Worm (Caenorhabditis elegans) whole organism, L4 larva: ENCODE data around the gene mltn-13.
A peak's percentile ranks its signal among the peaks of the same experiment; 100 is the strongest.

Experiments used
- D1046.2 ChIP-seq: fragments of 200-800 bp; sonication (Bioruptor generic); IDR thresholded peaks from 2 replicates; pipeline ENCODE4 v1.3.6; 2022; ENCODE audit warnings: missing genetic modification characterization, missing compliant biosample characterization
- F10B5.3 ChIP-seq: sonication (generic microtip); optimal IDR thresholded peaks from 2 replicates; lab custom pipeline; 2016; ENCODE audit warnings: mild to moderate bottlenecking, missing genetic modification characterization, missing compliant biosample characterization
- F37D6.2 ChIP-seq: sonication (generic microtip); optimal IDR thresholded peaks from 2 replicates; lab custom pipeline; 2016; ENCODE audit warnings: mild to moderate bottlenecking, missing genetic modification characterization, missing compliant biosample characterization
- F44E2.7 ChIP-seq: fragments of 200-800 bp; sonication (Bioruptor generic); IDR thresholded peaks from 2 replicates; pipeline ENCODE4 v2.1.2; 2022; ENCODE audit warnings: missing genetic modification characterization, missing compliant biosample characterization
- F49E8.2 ChIP-seq: sonication (generic microtip); optimal IDR thresholded peaks from 2 replicates; lab custom pipeline; 2016; ENCODE audit warnings: missing compliant biosample characterization, mild to moderate bottlenecking, missing genetic modification characterization, borderline replicate concordance
- T20F7.1 ChIP-seq: fragments of 200-800 bp; sonication (Bioruptor generic); optimal IDR thresholded peaks from 2 replicates; lab custom pipeline; 2018; ENCODE audit warnings: mild to moderate bottlenecking, missing genetic modification characterization, missing compliant biosample characterization
- T26A8.4 ChIP-seq: fragments of 200-800 bp; sonication (Bioruptor generic); IDR thresholded peaks from 2 replicates; pipeline ENCODE4 v1.3.6; 2022; ENCODE audit warnings: missing genetic modification characterization, missing compliant biosample characterization
- Y105C5A.15 ChIP-seq: fragments of 200-800 bp; sonication (Bioruptor generic); IDR thresholded peaks from 2 replicates; pipeline ENCODE4 v1.3.6; 2022; ENCODE audit warnings: missing genetic modification characterization, missing compliant biosample characterization
- Y48G9A.11 ChIP-seq: fragments of 200-800 bp; sonication (Bioruptor generic); IDR thresholded peaks from 2 replicates; pipeline ENCODE4 v1.3.6; 2022; ENCODE audit warnings: missing genetic modification reagents, missing genetic modification characterization, missing compliant biosample characterization
- Y75B8A.6 ChIP-seq: fragments of 200-800 bp; sonication (Bioruptor generic); IDR thresholded peaks from 2 replicates; pipeline ENCODE4 v1.3.6; 2022; ENCODE audit warnings: missing genetic modification reagents, missing genetic modification characterization, missing compliant biosample characterization
- aha-1 ChIP-seq: fragments of 150-350 bp; peaks from one replicate; lab custom pipeline; 2014; ENCODE audit warnings: missing biosample characterization, missing genetic modification characterization
- aly-2 ChIP-seq: sonication (generic microtip); optimal IDR thresholded peaks from 2 replicates; lab custom pipeline; 2018; ENCODE audit warnings: missing biosample characterization, missing genetic modification characterization
- ama-1 ChIP-seq: fragments of 150-350 bp; optimal IDR thresholded peaks from 2 replicates; lab custom pipeline; 2014; ENCODE audit warnings: inconsistent platforms, mixed read lengths
- ceh-28 ChIP-seq: fragments of 150-350 bp; optimal IDR thresholded peaks from 2 replicates; lab custom pipeline; 2014; ENCODE audit warnings: missing biosample characterization, missing genetic modification reagents, missing genetic modification characterization
- ceh-32 ChIP-seq: sonication (generic microtip); optimal IDR thresholded peaks from 2 replicates; lab custom pipeline; 2016; ENCODE audit warnings: mild to moderate bottlenecking, missing genetic modification characterization, missing compliant biosample characterization; ENCODE audit not compliant: poor library complexity
- ceh-44 ChIP-seq: fragments of 200-800 bp; sonication (Bioruptor generic); IDR thresholded peaks from 2 replicates; pipeline ENCODE4 v1.3.6; 2022; ENCODE audit warnings: missing genetic modification reagents, missing genetic modification characterization, missing compliant biosample characterization
- ceh-62 ChIP-seq: sonication (generic microtip); optimal IDR thresholded peaks from 2 replicates; lab custom pipeline; 2017; ENCODE audit warnings: missing biosample characterization, missing genetic modification characterization
- ceh-82 ChIP-seq: sonication (generic microtip); optimal IDR thresholded peaks from 2 replicates; lab custom pipeline; 2017; ENCODE audit warnings: missing biosample characterization, missing genetic modification characterization
- daf-16 ChIP-seq, 3 experiments: sonication (generic microtip); optimal IDR thresholded peaks; 2 replicates each; lab custom pipeline; 2016 to 2017; ENCODE audit warnings: missing genetic modification characterization in 3 of 3, missing genetic modification reagents in 3 of 3, mild to moderate bottlenecking in 2 of 3, missing compliant biosample characterization in 2 of 3, missing biosample characterization in 1 of 3, moderate library complexity in 1 of 3
- daf-19 ChIP-seq: fragments of 200-800 bp; sonication (Bioruptor generic); conservative IDR thresholded peaks from 2 replicates; pipeline ENCODE4 v1.3.6; 2022; ENCODE audit warnings: missing genetic modification characterization, missing compliant biosample characterization
- fkh-10 ChIP-seq: fragments of 150-350 bp; optimal IDR thresholded peaks from 2 replicates; lab custom pipeline; 2014; ENCODE audit warnings: missing biosample characterization, missing genetic modification reagents, missing genetic modification characterization
- hmg-1.1 ChIP-seq: fragments of 200-800 bp; sonication (Bioruptor generic); IDR thresholded peaks from 2 replicates; pipeline ENCODE4 v1.3.6; 2022; ENCODE audit warnings: missing genetic modification reagents, missing genetic modification characterization, missing compliant biosample characterization
- lin-13 ChIP-seq: fragments of 150-350 bp; optimal IDR thresholded peaks from 2 replicates; lab custom pipeline; 2014; ENCODE audit warnings: missing biosample characterization, missing genetic modification reagents, missing genetic modification characterization
- lin-39 ChIP-seq: fragments of 150-350 bp; optimal IDR thresholded peaks from 2 replicates; lab custom pipeline; 2014; ENCODE audit warnings: missing biosample characterization, missing genetic modification reagents, missing genetic modification characterization
- lir-3 ChIP-seq: sonication (generic microtip); optimal IDR thresholded peaks from 2 replicates; lab custom pipeline; 2016; ENCODE audit warnings: mild to moderate bottlenecking, missing genetic modification characterization, missing compliant biosample characterization
- lsy-2 ChIP-seq, 2 experiments: fragments of 150-350 bp in 1 of 2; sonication (generic microtip) in 1 of 2; optimal IDR thresholded peaks; 2 replicates each; lab custom pipeline; 2014 to 2017; ENCODE audit warnings: missing biosample characterization in 2 of 2, missing genetic modification characterization in 2 of 2
- madf-5 ChIP-seq, 2 experiments: fragments of 200-800 bp; sonication (Bioruptor generic); IDR thresholded peaks; 2 replicates each; pipeline ENCODE4 v1.3.6; 2022; ENCODE audit warnings: missing compliant biosample characterization in 2 of 2, missing genetic modification characterization in 2 of 2
- madf-9 ChIP-seq: fragments of 200-800 bp; sonication (Bioruptor generic); conservative IDR thresholded peaks from 2 replicates; pipeline ENCODE4 v1.3.6; 2022; ENCODE audit warnings: missing genetic modification reagents, missing genetic modification characterization, missing compliant biosample characterization
- mdt-29 ChIP-seq: fragments of 200-800 bp; sonication (Bioruptor generic); IDR thresholded peaks from 2 replicates; pipeline ENCODE4 v1.3.6; 2022; ENCODE audit warnings: missing genetic modification reagents, missing genetic modification characterization, missing compliant biosample characterization
- nhr-10 ChIP-seq: fragments of 150-350 bp; optimal IDR thresholded peaks from 2 replicates; lab custom pipeline; 2014; ENCODE audit warnings: missing biosample characterization, missing genetic modification characterization
- nhr-111 ChIP-seq: fragments of 200-800 bp; sonication (Bioruptor generic); optimal IDR thresholded peaks from 2 replicates; lab custom pipeline; 2018; ENCODE audit warnings: mild to moderate bottlenecking, missing genetic modification characterization, missing compliant biosample characterization
- nhr-25 ChIP-seq: sonication (generic microtip); optimal IDR thresholded peaks from 2 replicates; lab custom pipeline; 2017; ENCODE audit warnings: missing genetic modification characterization, mild to moderate bottlenecking, missing compliant biosample characterization, antibody characterized with exemption, moderate library complexity, borderline replicate concordance; ENCODE audit not compliant: insufficient read depth
- nhr-42 ChIP-seq: fragments of 200-800 bp; sonication (Bioruptor generic); IDR thresholded peaks from 2 replicates; pipeline ENCODE4 v1.3.6; 2022; ENCODE audit warnings: missing genetic modification characterization, missing compliant biosample characterization
- pqm-1 ChIP-seq: sonication (generic microtip); optimal IDR thresholded peaks from 2 replicates; lab custom pipeline; 2017; ENCODE audit warnings: missing biosample characterization, missing genetic modification characterization
- rbr-2 ChIP-seq: sonication (generic microtip); optimal IDR thresholded peaks from 2 replicates; lab custom pipeline; 2016; ENCODE audit warnings: missing genotype, missing genetic modification characterization, missing compliant biosample characterization
- sdz-12 ChIP-seq: fragments of 200-800 bp; sonication (Bioruptor generic); optimal IDR thresholded peaks from 2 replicates; lab custom pipeline; 2018; ENCODE audit warnings: mild to moderate bottlenecking, missing genetic modification characterization, missing compliant biosample characterization
- snpc-1.2 ChIP-seq: fragments of 200-800 bp; sonication (Bioruptor generic); IDR thresholded peaks from 2 replicates; pipeline ENCODE4 v1.3.6; 2022; ENCODE audit warnings: missing genetic modification reagents, missing genetic modification characterization, missing compliant biosample characterization
- snpc-4 ChIP-seq: fragments of 150-350 bp; optimal IDR thresholded peaks from 2 replicates; lab custom pipeline; 2014; ENCODE audit warnings: missing biosample characterization, missing genetic modification characterization
- spr-1 ChIP-seq: sonication (generic microtip); optimal IDR thresholded peaks from 2 replicates; lab custom pipeline; 2016; ENCODE audit warnings: mild to moderate bottlenecking, missing genetic modification characterization, missing compliant biosample characterization
- unc-62 ChIP-seq, 3 experiments: fragments of 150-350 bp in 1 of 3; sonication (generic microtip); optimal IDR thresholded peaks in 2 of 3; peaks in 1 of 3; 1 replicate in 1 of 3; 2 replicates in 2 of 3; lab custom pipeline; 2014 to 2017; ENCODE audit warnings: missing biosample characterization in 3 of 3, missing genetic modification characterization in 3 of 3, missing genetic modification reagents in 3 of 3, missing genotype in 1 of 3
- zag-1 ChIP-seq: fragments of 150-350 bp; optimal IDR thresholded peaks from 2 replicates; lab custom pipeline; 2014; ENCODE audit warnings: missing biosample characterization, missing genetic modification characterization
- zip-2 ChIP-seq: fragments of 150-350 bp; optimal IDR thresholded peaks from 2 replicates; lab custom pipeline; 2014; ENCODE audit warnings: missing biosample characterization, missing genetic modification characterization

The mltn-13 gene

ce11 chrX:4469297-4469816 is 21.2 kb upstream of the mltn-13 start, which contains the start of gene asb-2 (continued):
- TF ChIP-seq lin-13 (GFP tag; lab: Kevin White, UChicago): peak; percentile 84
- TF ChIP-seq zag-1 (tag; lab: Kevin White, UChicago): no peak
- peak; percentile 82 for TF ChIP-seq nhr-25 (tag; lab: Kevin White, UChicago)
- TF ChIP-seq rbr-2: peak; percentile 77
- TF ChIP-seq hmg-1.1 (GFP tag; lab: Robert Waterston, UW): peak; percentile 72
- TF ChIP-seq ama-1: no peak
- TF ChIP-seq lsy-2 (tag; optimal IDR thresholded peaks at IDR 0.05; lab: Kevin White, UChicago): peak in 1 of 2 experiments; percentile 90
- no peak for TF ChIP-seq ceh-32 (tag; lab: Kevin White, UChicago)
- no peak for TF ChIP-seq lin-39
- no peak for TF ChIP-seq mdt-29 (GFP tag; lab: Robert Waterston, UW)
- no peak for TF ChIP-seq ceh-28
- TF ChIP-seq F44E2.7 (GFP tag; lab: Robert Waterston, UW): no peak
- no peak for TF ChIP-seq nhr-42 (GFP tag; lab: Robert Waterston, UW)
- no peak for TF ChIP-seq aly-2 (tag; lab: Kevin White, UChicago)
- TF ChIP-seq ceh-62 (tag; lab: Kevin White, UChicago): no peak
- no peak for TF ChIP-seq F10B5.3 (tag; lab: Kevin White, UChicago)
- TF ChIP-seq fkh-10 (GFP tag; lab: Kevin White, UChicago): peak; percentile 12
- peak; percentile 99 for TF ChIP-seq T20F7.1
- no peak for TF ChIP-seq daf-19 (GFP tag; lab: Robert Waterston, UW)
- no peak for TF ChIP-seq nhr-111 (GFP tag; lab: Kevin White, UChicago)
- no peak for TF ChIP-seq Y75B8A.6 (GFP tag; lab: Robert Waterston, UW)
- TF ChIP-seq F37D6.2 (tag; lab: Kevin White, UChicago): peak; percentile 44
- no peak for TF ChIP-seq snpc-4 (tag; lab: Kevin White, UChicago)
- peak; percentile 69; the same call in 1 of the 2 replicates for TF ChIP-seq ceh-44
- TF ChIP-seq madf-5 (GFP tag; IDR thresholded peaks at IDR 0.05; lab: Robert Waterston, UW): no peak
- peak in 1 of 2 experiments; percentile 13 for TF ChIP-seq daf-16 (GFP tag; optimal IDR thresholded peaks at IDR 0.05; lab: Kevin White, UChicago)
- TF ChIP-seq daf-16 (tag; optimal IDR thresholded peaks at IDR 0.05; lab: Kevin White, UChicago): peak; percentile 54
- no peak for TF ChIP-seq snpc-1.2 (GFP tag; lab: Robert Waterston, UW)

- TF ChIP-seq F49E8.2 (tag; lab: Kevin White, UChicago) (no peak), sdz-12 (no peak), unc-62 (GFP tag; optimal IDR thresholded peaks at IDR 0.05 in 1 of 2; lab: Kevin White, UChicago) (no peak), unc-62 (tag; optimal IDR thresholded peaks at IDR 0.05; lab: Kevin White, UChicago) (no peak), aha-1 (tag; lab: Kevin White, UChicago) (peak; percentile 31)
Measured at ce11 chrX:4466218-4466617, 18.0 kb upstream of the mltn-13 start, which contains the start of gene nmur-3. Gene nmur-3, plus strand, starts transcription at chrX:4466518.

DNA sequence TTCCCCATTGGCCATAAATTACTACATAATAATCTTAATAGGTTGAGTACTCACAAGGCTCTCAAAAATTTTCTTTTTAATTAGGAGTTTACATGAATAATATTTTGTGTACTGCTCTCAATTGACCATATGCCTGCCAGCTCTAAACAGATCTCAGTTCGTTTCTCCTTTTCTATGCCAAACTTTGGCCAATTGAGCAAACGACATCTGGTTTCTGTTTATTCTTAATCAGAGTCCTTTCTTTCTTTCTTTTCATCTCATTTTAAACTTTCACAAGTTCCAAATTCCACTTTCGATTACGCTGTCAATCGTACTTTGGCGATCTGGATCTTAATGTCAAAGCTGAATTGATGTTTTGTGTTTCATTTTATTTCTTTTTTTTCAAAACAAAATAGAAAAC is 16.2 kb upstream of the mltn-13 start:
- no peak for TF ChIP-seq T26A8.4
- no peak for TF ChIP-seq Y105C5A.15 (GFP tag; lab: Robert Waterston, UW)
- no peak for TF ChIP-seq Y48G9A.11 (GFP tag; lab: Robert Waterston, UW)
- no peak for TF ChIP-seq sdz-12
- no peak for TF ChIP-seq nhr-10 (tag; lab: Kevin White, UChicago)
- TF ChIP-seq D1046.2 (GFP tag; lab: Robert Waterston, UW): no peak
- TF ChIP-seq madf-9 (GFP tag; lab: Robert Waterston, UW): no peak
- TF ChIP-seq F49E8.2 (tag; lab: Kevin White, UChicago): no peak
- TF ChIP-seq pqm-1 (tag; lab: Kevin White, UChicago): no peak
- TF ChIP-seq lir-3 (tag; lab: Kevin White, UChicago): no peak
- TF ChIP-seq spr-1 (tag; lab: Kevin White, UChicago): no peak
- TF ChIP-seq ceh-82 (tag; lab: Kevin White, UChicago): no peak
- TF ChIP-seq zip-2: no peak
